Fruit fly (Drosophila melanogaster) whole organism, embryonic: ENCODE measurements around the gene Ste12DOR.

ENCODE experiments used
- CG10147 ChIP-seq: fragments of 200-800 bp; sonication (Bioruptor generic); optimal IDR thresholded peaks from 2 replicates; lab custom pipeline; 2019; ENCODE audit warnings: missing biosample characterization, mild to moderate bottlenecking, missing genetic modification characterization, moderate library complexity
- CG8089 ChIP-seq: fragments of 200-800 bp; sonication (Bioruptor generic); optimal IDR thresholded peaks from 3 replicates; lab custom pipeline; 2016; ENCODE audit warnings: missing biosample characterization, missing genetic modification characterization
- CG9437 ChIP-seq: fragments of 200-800 bp; sonication (Bioruptor generic); optimal IDR thresholded peaks from 2 replicates; lab custom pipeline; 2018; ENCODE audit warnings: missing biosample characterization, mild to moderate bottlenecking, missing genetic modification characterization
- Drgx ChIP-seq: fragments of 200-800 bp; sonication (Bioruptor generic); IDR thresholded peaks from 2 replicates; pipeline ENCODE4 v1.3.6; 2022; ENCODE audit warnings: missing biosample characterization, missing genetic modification characterization
- H2.0 ChIP-seq: fragments of 200-800 bp; sonication (Bioruptor generic); IDR thresholded peaks from 2 replicates; pipeline ENCODE4 v1.3.6; 2022; ENCODE audit warnings: missing biosample characterization, missing genetic modification characterization
- Poxn ChIP-seq: fragments of 200-800 bp; sonication (Bioruptor generic); IDR thresholded peaks from 2 replicates; pipeline ENCODE4 v1.3.6; 2022; ENCODE audit warnings: missing biosample characterization, missing genetic modification characterization
- Sox100B ChIP-seq: fragments of 200-800 bp; sonication (Bioruptor generic); optimal IDR thresholded peaks from 3 replicates; lab custom pipeline; 2018; ENCODE audit warnings: missing biosample characterization, mild to moderate bottlenecking, missing genetic modification characterization
- Sox102F ChIP-seq: fragments of 200-800 bp; sonication (Bioruptor generic); optimal IDR thresholded peaks from 2 replicates; lab custom pipeline; 2018; ENCODE audit warnings: missing biosample characterization, mild to moderate bottlenecking, missing genetic modification characterization, moderate library complexity
- eyg ChIP-seq: fragments of 200-800 bp; sonication (Bioruptor generic); optimal IDR thresholded peaks from 3 replicates; lab custom pipeline; 2016; ENCODE audit warnings: missing biosample characterization, missing genetic modification characterization
- psq ChIP-seq: fragments of 200-800 bp; sonication (Bioruptor generic); optimal IDR thresholded peaks from 2 replicates; lab custom pipeline; 2017; ENCODE audit warnings: missing biosample characterization, missing genetic modification characterization
- sisA ChIP-seq: fragments of 200-800 bp; sonication (Bioruptor generic); IDR thresholded peaks from 2 replicates; pipeline ENCODE4 v1.3.6; 2022; ENCODE audit warnings: missing biosample characterization, missing genetic modification characterization
- usp ChIP-seq: fragments of >200 bp; optimal IDR thresholded peaks from 2 replicates; lab custom pipeline; 2017; ENCODE audit warnings: missing biosample characterization, missing genetic modification characterization
- wek ChIP-seq: fragments of 200-800 bp; sonication (Bioruptor generic); optimal IDR thresholded peaks from 3 replicates; lab custom pipeline; 2018; ENCODE audit warnings: missing biosample characterization, mild to moderate bottlenecking, missing genetic modification characterization, moderate library complexity

DNA sequence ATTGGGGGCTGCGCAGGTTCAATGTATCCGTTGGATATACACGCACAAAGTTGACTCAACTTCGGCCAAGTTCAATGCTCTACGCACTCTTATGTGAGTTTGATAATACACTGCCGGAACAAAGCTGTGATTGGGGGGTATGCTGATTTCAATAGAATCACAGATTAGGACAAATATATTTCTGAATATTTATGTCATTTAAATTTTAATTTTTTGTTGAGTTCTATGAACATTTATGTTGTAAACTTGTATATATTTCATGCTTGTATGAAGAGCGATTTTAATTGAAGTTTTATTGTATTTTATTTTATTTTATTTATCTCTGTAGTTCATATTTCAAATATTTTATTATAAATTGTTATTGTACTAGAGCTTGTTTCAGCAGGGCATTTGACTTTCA lies 26.7 kb downstream of the Ste12DOR start:
- TF ChIP-seq Drgx (GFP tag; lab: Robert Waterston, UW) (no peak), psq (GFP tag; lab: Kevin White, UChicago) (no peak), H2.0 (no peak), CG9437 (GFP tag; lab: Kevin White, UChicago) (no peak), wek (GFP tag; lab: Kevin White, UChicago) (no peak), usp (no peak), CG8089 (GFP tag; lab: Kevin White, UChicago) (no peak), sisA (GFP tag; lab: Robert Waterston, UW) (no peak), Sox102F (no peak), Sox100B (no peak), CG10147 (GFP tag; lab: Kevin White, UChicago) (no peak), eyg (no peak), Poxn (GFP tag; lab: Robert Waterston, UW) (no peak)
